Worm (Caenorhabditis elegans) whole organism, L2 larva: ENCODE measurements around the gene arp-6.

Source experiments
- Y55F3AM.14 ChIP-seq: fragments of 200-800 bp; sonication (Bioruptor generic); optimal IDR thresholded peaks from 2 replicates; lab custom pipeline; 2018; ENCODE audit warnings: mild to moderate bottlenecking, missing genetic modification characterization, missing compliant biosample characterization
- ama-1 ChIP-seq: fragments of 150-350 bp; optimal IDR thresholded peaks from 2 replicates; lab custom pipeline; 2018; ENCODE audit warnings: inconsistent platforms
- blmp-1 ChIP-seq: sonication (generic microtip); optimal IDR thresholded peaks from 2 replicates; lab custom pipeline; 2017; ENCODE audit warnings: missing genetic modification characterization, mild to moderate bottlenecking, missing compliant biosample characterization, antibody characterized with exemption, moderate library complexity; ENCODE audit not compliant: insufficient read depth
- dmd-4 ChIP-seq: sonication (generic microtip); optimal IDR thresholded peaks from 2 replicates; lab custom pipeline; 2017; ENCODE audit warnings: missing biosample characterization, missing genetic modification characterization
- fos-1 ChIP-seq: fragments of 150-350 bp; optimal IDR thresholded peaks from 2 replicates; lab custom pipeline; 2014; ENCODE audit warnings: missing biosample characterization, missing genetic modification characterization
- nhr-23 ChIP-seq: fragments of 150-350 bp; optimal IDR thresholded peaks from 2 replicates; lab custom pipeline; 2014; ENCODE audit warnings: missing biosample characterization, missing genetic modification reagents, missing genetic modification characterization
- nhr-237 ChIP-seq: fragments of 150-350 bp; optimal IDR thresholded peaks from 2 replicates; lab custom pipeline; 2014; ENCODE audit warnings: missing biosample characterization, missing genetic modification characterization

DNA sequence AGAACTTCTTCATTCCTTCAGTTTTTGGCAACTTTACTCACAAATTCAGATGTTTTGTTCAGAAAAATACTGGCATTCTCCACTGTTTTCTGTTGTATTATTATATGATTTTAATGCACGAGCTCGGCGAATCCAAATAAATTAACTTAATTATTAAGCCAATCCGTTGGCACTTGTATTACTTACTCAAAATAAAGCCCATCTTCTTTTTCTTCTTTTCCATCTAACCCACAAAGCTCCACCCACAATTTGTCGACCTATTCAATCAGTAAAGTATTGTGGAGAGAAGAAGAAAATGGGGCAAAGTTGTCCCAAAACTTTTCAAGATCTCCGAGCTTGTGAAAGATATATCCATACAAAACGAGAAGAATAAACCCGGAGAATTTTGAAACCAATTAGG, 45.9 kb downstream of the arp-6 start:
- TF ChIP-seq blmp-1 (tag; lab: Kevin White, UChicago), result no peak
- TF ChIP-seq ama-1 (lab: Kevin White, UChicago), result no peak
- no peak for TF ChIP-seq nhr-23
- no peak for TF ChIP-seq nhr-237 (tag; lab: Kevin White, UChicago)
- no peak for TF ChIP-seq fos-1 (tag; lab: Kevin White, UChicago)
- TF ChIP-seq Y55F3AM.14, result no peak
- no peak for TF ChIP-seq dmd-4 (tag; lab: Kevin White, UChicago)
